Worm (Caenorhabditis elegans): ENCODE results near the gene nspb-8.

DNA sequence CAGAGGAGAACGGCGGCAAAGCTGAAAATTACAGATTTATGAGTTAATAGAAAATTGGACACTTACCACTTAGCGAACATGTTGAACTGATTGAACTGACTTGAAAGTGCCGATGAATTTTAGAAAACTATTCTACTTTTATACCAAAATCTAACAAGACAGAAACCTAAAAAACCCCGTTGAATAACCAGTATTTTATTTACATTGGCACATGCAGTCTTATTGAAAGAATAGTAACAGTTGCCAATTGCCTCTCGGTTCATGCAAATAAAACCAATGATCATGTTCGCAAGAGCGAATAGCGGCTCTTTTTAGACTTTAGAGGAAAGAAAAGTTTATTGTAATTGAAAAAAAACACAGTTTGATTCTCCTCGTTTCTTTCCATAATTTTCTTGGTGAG lies 7.7 kb upstream of the nspb-8 start, which contains the start of gene nspb-10:
- no peak for TF ChIP-seq nhr-25 (tag; optimal IDR thresholded peaks at IDR 0.05)
- no peak for TF ChIP-seq snpc-4 (tag; optimal IDR thresholded peaks at IDR 0.05)
- no peak for TF ChIP-seq nhr-76 (tag; optimal IDR thresholded peaks at IDR 0.05)
- TF ChIP-seq tbx-2 (tag; optimal IDR thresholded peaks at IDR 0.05): no peak
- TF ChIP-seq pqm-1 (tag; optimal IDR thresholded peaks at IDR 0.05): no peak
- TF ChIP-seq ceh-82 (tag; optimal IDR thresholded peaks at IDR 0.05): no peak
- no peak for TF ChIP-seq nhr-11 (tag; optimal IDR thresholded peaks at IDR 0.05)
- TF ChIP-seq fos-1 (tag; optimal IDR thresholded peaks at IDR 0.05): no peak
- no peak for TF ChIP-seq egl-5 (tag; optimal IDR thresholded peaks at IDR 0.05)
- TF ChIP-seq nfya-1 (tag; optimal IDR thresholded peaks at IDR 0.05; ENCODE audit: insufficient read depth): no peak

Data from whole organism, L3 larva.